Fruit fly (Drosophila melanogaster) whole organism, pupa: ENCODE data around the gene CG1677.

Experiments used
- CG10348 ChIP-seq: fragments of 200-800 bp; sonication (Bioruptor generic); IDR thresholded peaks from 2 replicates; pipeline ENCODE4 v1.3.6; 2022; ENCODE audit warnings: missing biosample characterization, missing genetic modification characterization
- CG12605 ChIP-seq: fragments of 200-800 bp; sonication (Bioruptor generic); IDR thresholded peaks from 2 replicates; pipeline ENCODE4 v1.3.6; 2022; ENCODE audit warnings: missing biosample characterization, missing genetic modification characterization
- CG13204 ChIP-seq: fragments of 200-800 bp; sonication (Bioruptor generic); optimal IDR thresholded peaks from 2 replicates; lab custom pipeline; 2018; ENCODE audit warnings: missing biosample characterization, mild to moderate bottlenecking, missing genetic modification characterization, moderate library complexity
- CG14655 ChIP-seq: fragments of 200-800 bp; sonication (Bioruptor generic); optimal IDR thresholded peaks from 3 replicates; lab custom pipeline; 2017; ENCODE audit warnings: mild to moderate bottlenecking, missing biosample characterization, missing genetic modification reagents, missing genetic modification characterization
- CG15710 ChIP-seq: fragments of 200-800 bp; sonication (Bioruptor generic); optimal IDR thresholded peaks from 2 replicates; lab custom pipeline; 2018; ENCODE audit warnings: missing biosample characterization, mild to moderate bottlenecking, missing genetic modification characterization, moderate library complexity
- CG17806 ChIP-seq: fragments of 200-800 bp; sonication (Bioruptor generic); optimal IDR thresholded peaks from 2 replicates; lab custom pipeline; 2018; ENCODE audit warnings: missing biosample characterization, mild to moderate bottlenecking, missing genetic modification characterization, moderate library complexity
- CG32121 ChIP-seq: fragments of 200-800 bp; sonication (Bioruptor generic); IDR thresholded peaks from 2 replicates; pipeline ENCODE4 v1.3.6; 2022; ENCODE audit warnings: missing biosample characterization, missing genetic modification characterization
- CG34367 ChIP-seq: fragments of 200-800 bp; sonication (Bioruptor generic); optimal IDR thresholded peaks from 2 replicates; lab custom pipeline; 2018; ENCODE audit warnings: missing biosample characterization, mild to moderate bottlenecking, missing genetic modification characterization
- CG4496 ChIP-seq: fragments of 200-800 bp; sonication (Bioruptor generic); IDR thresholded peaks from 3 replicates; pipeline ENCODE4 v1.3.6; 2022; ENCODE audit warnings: missing biosample characterization, missing genetic modification characterization
- CG8159 ChIP-seq: fragments of 200-800 bp; sonication (Bioruptor generic); optimal IDR thresholded peaks from 3 replicates; lab custom pipeline; 2018; ENCODE audit warnings: missing biosample characterization, mild to moderate bottlenecking, missing genetic modification characterization, moderate library complexity
- CG8301 ChIP-seq: fragments of 200-800 bp; sonication (Bioruptor generic); optimal IDR thresholded peaks from 2 replicates; lab custom pipeline; 2018; ENCODE audit warnings: missing biosample characterization, mild to moderate bottlenecking, missing genetic modification characterization
- CG9948 ChIP-seq: fragments of 200-800 bp; sonication (Bioruptor generic); optimal IDR thresholded peaks from 2 replicates; lab custom pipeline; 2018; ENCODE audit warnings: missing biosample characterization, mild to moderate bottlenecking, missing genetic modification characterization, moderate library complexity
- D1 ChIP-seq: fragments of 200-800 bp; sonication (Bioruptor generic); optimal IDR thresholded peaks from 2 replicates; lab custom pipeline; 2018; ENCODE audit warnings: missing biosample characterization, mild to moderate bottlenecking, missing genetic modification characterization, moderate library complexity
- EcR ChIP-seq: fragments of 200-800 bp; sonication (Bioruptor generic); optimal IDR thresholded peaks from 3 replicates; lab custom pipeline; 2019; ENCODE audit warnings: missing biosample characterization, missing genetic modification characterization, mild to moderate bottlenecking, moderate library complexity, missing genetic modification reagents
- Ets98B ChIP-seq: fragments of 200-800 bp; sonication (Bioruptor generic); IDR thresholded peaks from 2 replicates; pipeline ENCODE4 v1.3.6; 2022; ENCODE audit warnings: missing biosample characterization, missing genetic modification characterization
- Pif1A ChIP-seq: fragments of 200-800 bp; sonication (Bioruptor generic); optimal IDR thresholded peaks from 3 replicates; lab custom pipeline; 2016; ENCODE audit warnings: missing biosample characterization, missing genetic modification characterization
- Pif1B ChIP-seq: fragments of 200-800 bp; sonication (Bioruptor generic); optimal IDR thresholded peaks from 3 replicates; lab custom pipeline; 2016; ENCODE audit warnings: missing biosample characterization, missing genetic modification characterization
- Snoo ChIP-seq: fragments of 200-800 bp; sonication (Bioruptor generic); optimal IDR thresholded peaks from 3 replicates; lab custom pipeline; 2017; ENCODE audit warnings: missing biosample characterization, mild to moderate bottlenecking, missing genetic modification characterization, inconsistent platforms
- fd96Ca ChIP-seq: fragments of 200-800 bp; sonication (Bioruptor generic); IDR thresholded peaks from 3 replicates; pipeline ENCODE4 v1.3.6; 2022; ENCODE audit warnings: missing biosample characterization, missing genetic modification characterization
- gl ChIP-seq: fragments of 200-800 bp; sonication (Bioruptor generic); optimal IDR thresholded peaks from 2 replicates; lab custom pipeline; 2018; ENCODE audit warnings: missing biosample characterization, mild to moderate bottlenecking, missing genetic modification characterization
- rn ChIP-seq: fragments of 200-800 bp; sonication (Bioruptor generic); IDR thresholded peaks from 2 replicates; pipeline ENCODE4 v1.3.6; 2022; ENCODE audit warnings: missing biosample characterization, missing genetic modification characterization

Gene CG1677

DNA sequence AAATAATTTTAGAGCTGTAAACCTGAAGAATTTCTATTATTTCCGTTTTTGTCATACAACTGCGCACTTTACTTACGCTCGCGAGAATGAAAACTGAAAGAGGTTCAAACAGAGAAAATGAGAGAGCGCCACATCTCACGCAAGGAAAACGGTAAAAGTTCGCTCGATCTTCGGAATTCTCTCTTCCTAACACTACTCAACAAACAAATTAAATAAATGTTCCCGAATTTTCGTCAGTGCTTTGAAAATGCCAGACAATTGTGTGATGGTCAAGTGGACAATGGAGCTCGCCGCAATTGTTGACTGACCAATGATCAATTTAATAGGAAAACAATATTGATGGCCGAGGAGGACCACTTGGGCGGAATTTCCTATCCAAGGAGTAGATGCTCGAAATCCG is at the start of gene CG1677:
TSS of gene CG1677 (minus strand) at position 101 of the 400 bp plus-strand sequence.
- TF ChIP-seq Pif1B (no peak), CG17806 (tag; lab: Kevin White, UChicago) (no peak), CG12605 (GFP tag; lab: Robert Waterston, UW) (no peak), CG13204 (GFP tag; lab: Kevin White, UChicago) (no peak), D1 (tag; lab: Kevin White, UChicago) (no peak), fd96Ca (no peak), CG10348 (no peak), CG34367 (tag; lab: Kevin White, UChicago) (no peak), CG32121 (GFP tag; lab: Robert Waterston, UW) (no peak), Pif1A (GFP tag; lab: Kevin White, UChicago) (no peak)

DNA sequence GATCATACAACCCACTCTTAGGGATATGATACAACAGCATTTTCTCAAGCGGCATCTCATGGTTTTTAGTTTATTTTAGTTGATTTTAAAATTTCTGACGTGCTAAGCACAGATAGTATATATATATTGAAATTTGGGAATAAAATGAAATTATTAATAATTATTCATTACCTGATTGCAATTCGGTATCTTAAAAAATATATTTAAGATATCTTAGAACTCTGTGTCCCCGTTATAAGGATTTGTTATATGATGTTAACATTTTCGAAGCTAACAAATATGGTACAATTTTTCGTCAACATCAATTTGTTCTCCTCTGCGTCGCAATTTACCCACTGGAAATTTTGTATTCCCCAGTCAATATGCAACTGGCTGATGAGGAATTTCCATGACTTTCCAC is 47.6 kb upstream of the CG1677 start, which contains the start of gene CG43198:
TSS of gene CG43198 (minus strand) at position 101 of the 400 bp plus-strand sequence.
- TF ChIP-seq rn (GFP tag; lab: Robert Waterston, UW) (no peak), CG8301 (tag; lab: Kevin White, UChicago) (no peak), gl (tag; lab: Kevin White, UChicago) (no peak), fd96Ca (no peak), CG34367 (tag; lab: Kevin White, UChicago) (no peak), CG4496 (GFP tag; lab: Robert Waterston, UW) (no peak), CG13204 (GFP tag; lab: Kevin White, UChicago) (no peak), CG8159 (tag; lab: Kevin White, UChicago) (no peak), Ets98B (GFP tag; lab: Robert Waterston, UW) (no peak), CG17806 (tag; lab: Kevin White, UChicago) (no peak), Snoo (no peak), D1 (tag; lab: Kevin White, UChicago) (no peak), CG15710 (tag; lab: Kevin White, UChicago) (no peak)
- TF ChIP-seq, all 21 proteins: peak for 0

DNA sequence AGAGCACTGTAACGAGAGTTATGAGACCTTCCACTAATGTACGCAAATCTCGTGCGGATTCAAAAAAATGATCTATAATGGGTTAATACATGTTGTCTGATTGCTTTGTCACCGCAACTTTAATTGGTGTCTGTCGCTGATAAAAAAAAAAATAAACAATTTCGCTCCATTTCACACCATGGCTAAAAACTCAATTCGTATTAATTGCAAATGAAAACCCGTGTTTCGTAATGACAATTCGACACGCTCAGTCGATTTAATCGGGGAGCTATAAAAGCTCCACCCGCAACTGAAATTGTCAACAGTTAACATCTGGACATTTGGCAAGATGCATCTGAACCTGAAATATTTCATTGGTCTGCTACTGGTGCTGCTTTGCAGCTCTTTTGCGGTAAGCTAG is 46.3 kb upstream of the CG1677 start, which contains the start of gene CG11368:
TSS of gene CG11368 (plus strand) at position 301 of the 400 bp plus-strand sequence.
- TF ChIP-seq CG34367 (tag; lab: Kevin White, UChicago), result no peak
- no peak for TF ChIP-seq Ets98B (GFP tag; lab: Robert Waterston, UW)
- no peak for TF ChIP-seq CG17806 (tag; lab: Kevin White, UChicago)
- no peak for TF ChIP-seq gl (tag; lab: Kevin White, UChicago)
- TF ChIP-seq CG14655 (GFP tag; lab: Kevin White, UChicago), result no peak
- TF ChIP-seq D1 (tag; lab: Kevin White, UChicago), result no peak
- no peak for TF ChIP-seq CG32121 (GFP tag; lab: Robert Waterston, UW)
- TF ChIP-seq CG13204 (GFP tag; lab: Kevin White, UChicago), result no peak
- no peak for TF ChIP-seq Pif1A (GFP tag; lab: Kevin White, UChicago)
- TF ChIP-seq Snoo, result no peak
- no peak for TF ChIP-seq CG15710 (tag; lab: Kevin White, UChicago)
- TF ChIP-seq CG12605 (GFP tag; lab: Robert Waterston, UW), result no peak
- no peak for TF ChIP-seq CG10348
- TF ChIP-seq rn (GFP tag; lab: Robert Waterston, UW), result no peak
- TF ChIP-seq CG8301 (tag; lab: Kevin White, UChicago), result no peak
- no peak for TF ChIP-seq fd96Ca
- no peak for TF ChIP-seq EcR (GFP tag; lab: Kevin White, UChicago)

DNA sequence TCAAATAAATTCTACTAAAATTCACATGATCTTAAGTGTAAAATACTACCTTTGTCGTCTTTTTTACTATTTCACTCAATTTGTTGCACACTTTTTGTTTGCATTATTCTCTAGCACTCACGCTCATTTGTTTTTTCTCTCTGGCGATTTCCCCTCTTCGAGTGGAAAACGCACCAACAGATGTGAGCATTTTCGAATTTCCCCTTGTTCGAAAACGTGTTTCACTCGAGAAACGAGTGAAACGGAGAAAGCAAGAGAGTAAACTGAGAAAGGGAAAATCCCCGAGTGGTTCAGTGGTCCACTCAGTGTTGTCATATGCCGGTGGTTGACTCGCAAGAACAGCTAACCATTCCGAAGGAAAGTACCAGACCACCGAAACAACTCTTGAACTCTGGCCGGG is 39.4 kb upstream of the CG1677 start:
- TF ChIP-seq CG32121 (GFP tag; lab: Robert Waterston, UW) (no peak), EcR (GFP tag; lab: Kevin White, UChicago) (no peak), Snoo (no peak), Ets98B (GFP tag; lab: Robert Waterston, UW) (no peak), CG15710 (tag; lab: Kevin White, UChicago) (no peak), fd96Ca (no peak), CG14655 (GFP tag; lab: Kevin White, UChicago) (no peak)

DNA sequence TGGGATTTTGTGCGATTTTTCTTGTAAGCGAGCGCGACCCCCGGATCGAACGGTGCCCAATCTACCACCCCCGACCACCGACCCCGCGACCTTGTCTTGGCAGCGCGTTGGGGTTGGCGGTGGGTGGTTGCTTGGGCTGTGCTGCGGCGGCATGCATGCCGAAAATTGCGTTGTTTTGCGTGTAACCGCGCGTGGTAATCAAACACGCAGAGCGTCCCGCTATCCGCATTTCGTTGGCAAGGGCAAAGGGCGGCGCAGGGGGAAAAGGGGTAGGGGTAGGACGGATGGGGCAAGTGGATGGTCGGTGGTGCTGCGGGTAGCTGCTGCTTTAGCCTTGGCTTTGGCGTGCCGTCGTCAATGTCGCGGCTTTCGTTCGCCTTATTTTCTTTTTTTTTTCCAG is 26.8 kb upstream of the CG1677 start:
- TF ChIP-seq CG8301 (tag; lab: Kevin White, UChicago) (no peak), CG4496 (GFP tag; lab: Robert Waterston, UW) (no peak), D1 (tag; lab: Kevin White, UChicago) (no peak), Pif1A (GFP tag; lab: Kevin White, UChicago) (no peak), Pif1B (no peak), CG14655 (GFP tag; lab: Kevin White, UChicago) (no peak), gl (tag; lab: Kevin White, UChicago) (no peak), CG12605 (GFP tag; lab: Robert Waterston, UW) (no peak), CG8159 (tag; lab: Kevin White, UChicago) (no peak)

DNA sequence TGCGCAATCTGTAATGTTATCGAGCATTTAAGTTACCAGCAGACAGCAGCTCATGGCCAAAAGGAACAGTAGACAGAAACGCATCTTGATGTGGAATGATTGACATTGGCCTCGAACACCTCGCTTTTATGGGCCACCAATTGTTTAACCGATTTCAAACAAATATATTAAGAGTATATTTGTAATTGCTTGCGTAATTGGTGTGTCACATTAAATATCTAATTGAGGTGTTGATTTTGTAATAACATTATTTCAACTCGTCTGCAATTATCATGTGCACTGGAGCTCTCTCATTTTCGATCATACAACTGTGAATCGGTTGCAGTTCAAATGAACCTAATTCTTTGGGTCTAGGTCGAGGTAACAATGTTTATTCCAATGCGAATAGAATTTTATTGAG is 20.0 kb upstream of the CG1677 start, which contains the start of gene CG32726:
TSS of gene CG32726 (minus strand) at position 101 of the 400 bp plus-strand sequence.
- no peak for TF ChIP-seq EcR (GFP tag; lab: Kevin White, UChicago)
- no peak for TF ChIP-seq CG9948 (tag; lab: Kevin White, UChicago)
- no peak for TF ChIP-seq CG15710 (tag; lab: Kevin White, UChicago)
- TF ChIP-seq Pif1B, result no peak
- TF ChIP-seq fd96Ca, result no peak
- no peak for TF ChIP-seq CG8301 (tag; lab: Kevin White, UChicago)
- TF ChIP-seq CG32121 (GFP tag; lab: Robert Waterston, UW), result no peak
- no peak for TF ChIP-seq CG17806 (tag; lab: Kevin White, UChicago)
- TF ChIP-seq CG12605 (GFP tag; lab: Robert Waterston, UW), result no peak
